Worm (Caenorhabditis elegans) whole organism, mixed stage, embryonic: ENCODE measurements around the gene tdp-1.

ENCODE experiments used
- M03D4.4 ChIP-seq: sonication (generic microtip); optimal IDR thresholded peaks from 2 replicates; lab custom pipeline; 2017; ENCODE audit warnings: mild to moderate bottlenecking, missing genetic modification characterization, missing compliant biosample characterization
- bed-3 ChIP-seq: fragments of 200-800 bp; sonication (Bioruptor generic); optimal IDR thresholded peaks from 3 replicates; lab custom pipeline; 2018; ENCODE audit warnings: mild to moderate bottlenecking, missing genetic modification characterization, moderate library complexity, missing compliant biosample characterization
- blmp-1 ChIP-seq: fragments of 150-350 bp; optimal IDR thresholded peaks from 2 replicates; lab custom pipeline; 2014; ENCODE audit warnings: missing biosample characterization, missing genetic modification characterization
- ceh-39 ChIP-seq: fragments of 150-350 bp; optimal IDR thresholded peaks from 2 replicates; lab custom pipeline; 2014; ENCODE audit warnings: missing biosample characterization, missing genetic modification characterization
- ceh-43 ChIP-seq: fragments of 200-800 bp; sonication (Bioruptor generic); optimal IDR thresholded peaks from 2 replicates; lab custom pipeline; 2018; ENCODE audit warnings: mild to moderate bottlenecking, missing genetic modification characterization, moderate library complexity, missing compliant biosample characterization
- ceh-83 ChIP-seq: fragments of 200-800 bp; sonication (Bioruptor generic); optimal IDR thresholded peaks from 2 replicates; lab custom pipeline; 2018; ENCODE audit warnings: mild to moderate bottlenecking, missing genetic modification characterization, missing compliant biosample characterization
- ces-1 ChIP-seq: fragments of 150-350 bp; optimal IDR thresholded peaks from 2 replicates; lab custom pipeline; 2014; ENCODE audit warnings: missing biosample characterization, missing genetic modification reagents, missing genetic modification characterization
- cnd-1 ChIP-seq: fragments of 200-800 bp; sonication (Bioruptor generic); optimal IDR thresholded peaks from 2 replicates; lab custom pipeline; 2018; ENCODE audit warnings: mild to moderate bottlenecking, missing genetic modification characterization, missing compliant biosample characterization
- drap-1 ChIP-seq: fragments of 200-800 bp; sonication (Bioruptor generic); optimal IDR thresholded peaks from 3 replicates; lab custom pipeline; 2018; ENCODE audit warnings: mild to moderate bottlenecking, missing genetic modification characterization, missing compliant biosample characterization
- elt-3 ChIP-seq: fragments of 150-350 bp; optimal IDR thresholded peaks from 2 replicates; lab custom pipeline; 2014; ENCODE audit warnings: missing biosample characterization, missing genetic modification characterization
- flh-1 ChIP-seq: fragments of 200-800 bp; sonication (Bioruptor generic); optimal IDR thresholded peaks from 2 replicates; lab custom pipeline; 2018; ENCODE audit warnings: mild to moderate bottlenecking, missing genetic modification characterization, moderate library complexity, missing compliant biosample characterization
- ham-2 ChIP-seq: fragments of 200-800 bp; sonication (Bioruptor generic); optimal IDR thresholded peaks from 2 replicates; lab custom pipeline; 2018; ENCODE audit warnings: mild to moderate bottlenecking, missing genetic modification characterization, missing compliant biosample characterization
- hlh-1 ChIP-seq: fragments of 150-350 bp; optimal IDR thresholded peaks from 2 replicates; lab custom pipeline; 2014; ENCODE audit warnings: missing biosample characterization, missing genetic modification reagents, missing genetic modification characterization
- lin-32 ChIP-seq: fragments of 200-800 bp; sonication (Bioruptor generic); optimal IDR thresholded peaks from 2 replicates; lab custom pipeline; 2018; ENCODE audit warnings: mild to moderate bottlenecking, missing genetic modification characterization, missing compliant biosample characterization
- lsy-2 ChIP-seq: fragments of 150-350 bp; optimal IDR thresholded peaks from 2 replicates; lab custom pipeline; 2014; ENCODE audit warnings: missing biosample characterization, missing genetic modification characterization
- mep-1 ChIP-seq: fragments of 150-350 bp; optimal IDR thresholded peaks from 2 replicates; lab custom pipeline; 2017; ENCODE audit warnings: missing biosample characterization, missing genetic modification reagents, missing genetic modification characterization, inconsistent platforms
- mls-2 ChIP-seq: sonication (generic microtip); optimal IDR thresholded peaks from 2 replicates; lab custom pipeline; 2016; ENCODE audit warnings: mild to moderate bottlenecking, missing genetic modification characterization, moderate library complexity, missing compliant biosample characterization
- nhr-12 ChIP-seq: fragments of 150-350 bp; optimal IDR thresholded peaks from 2 replicates; lab custom pipeline; 2014; ENCODE audit warnings: missing biosample characterization, missing genetic modification characterization
- nhr-2 ChIP-seq: fragments of 150-350 bp; optimal IDR thresholded peaks from 2 replicates; lab custom pipeline; 2014; ENCODE audit warnings: missing biosample characterization, missing genetic modification characterization
- nhr-237 ChIP-seq: fragments of 150-350 bp; optimal IDR thresholded peaks from 2 replicates; lab custom pipeline; 2014; ENCODE audit warnings: missing biosample characterization, missing genetic modification characterization
- nhr-28 ChIP-seq: fragments of 150-350 bp; optimal IDR thresholded peaks from 2 replicates; lab custom pipeline; 2014; ENCODE audit warnings: missing biosample characterization, missing genetic modification characterization
- nhr-76 ChIP-seq: sonication (generic microtip); optimal IDR thresholded peaks from 2 replicates; lab custom pipeline; 2017; ENCODE audit warnings: missing biosample characterization, missing genetic modification characterization
- pha-4 ChIP-seq: fragments of 150-350 bp; optimal IDR thresholded peaks from 2 replicates; lab custom pipeline; 2018; ENCODE audit warnings: missing biosample characterization, missing genetic modification reagents, missing genetic modification characterization
- sem-2 ChIP-seq: fragments of 200-800 bp; sonication (Bioruptor generic); optimal IDR thresholded peaks from 2 replicates; lab custom pipeline; 2018; ENCODE audit warnings: mild to moderate bottlenecking, missing genetic modification characterization, missing compliant biosample characterization
- snpc-4 ChIP-seq: fragments of 150-350 bp; optimal IDR thresholded peaks from 2 replicates; lab custom pipeline; 2014; ENCODE audit warnings: missing biosample characterization, missing genetic modification characterization
- sptf-1 ChIP-seq: sonication (generic microtip); optimal IDR thresholded peaks from 2 replicates; lab custom pipeline; 2017; ENCODE audit warnings: mild to moderate bottlenecking, missing genetic modification characterization, moderate library complexity, missing compliant biosample characterization
- tbx-8 ChIP-seq: fragments of 200-800 bp; sonication (Bioruptor generic); optimal IDR thresholded peaks from 2 replicates; lab custom pipeline; 2018; ENCODE audit warnings: mild to moderate bottlenecking, missing genetic modification characterization, moderate library complexity, missing compliant biosample characterization
- unc-120 ChIP-seq: sonication (generic microtip); optimal IDR thresholded peaks from 2 replicates; lab custom pipeline; 2017; ENCODE audit warnings: missing genetic modification characterization, missing compliant biosample characterization; ENCODE audit not compliant: poor library complexity, severe bottlenecking
- unc-39 ChIP-seq: fragments of 150-350 bp; optimal IDR thresholded peaks from 2 replicates; lab custom pipeline; 2014; ENCODE audit warnings: missing biosample characterization, missing genetic modification characterization
- unc-62 ChIP-seq: fragments of 150-350 bp; optimal IDR thresholded peaks from 2 replicates; lab custom pipeline; 2014; ENCODE audit warnings: missing biosample characterization, missing genetic modification reagents, missing genetic modification characterization
- zip-8 ChIP-seq: fragments of 150-350 bp; optimal IDR thresholded peaks from 2 replicates; lab custom pipeline; 2014; ENCODE audit warnings: missing biosample characterization, missing genetic modification characterization
- ztf-11 ChIP-seq: fragments of 150-350 bp; optimal IDR thresholded peaks from 2 replicates; lab custom pipeline; 2014; ENCODE audit warnings: missing biosample characterization, missing genetic modification characterization

The tdp-1 gene

ce11 chrII:9031891-9032290 is 34.3 kb downstream of the tdp-1 start:
- no peak for TF ChIP-seq blmp-1
- no peak for TF ChIP-seq sem-2 (GFP tag; lab: Kevin White, UChicago)
- no peak for TF ChIP-seq sptf-1
- TF ChIP-seq mls-2: no peak
- TF ChIP-seq flh-1 (GFP tag; lab: Kevin White, UChicago): no peak
- no peak for TF ChIP-seq nhr-2 (tag; lab: Kevin White, UChicago)
- TF ChIP-seq lin-32 (GFP tag; lab: Kevin White, UChicago): no peak
- no peak for TF ChIP-seq ztf-11 (tag; lab: Kevin White, UChicago)
- no peak for TF ChIP-seq zip-8 (tag; lab: Kevin White, UChicago)
- TF ChIP-seq, all 35 proteins: peak for 0

DNA sequence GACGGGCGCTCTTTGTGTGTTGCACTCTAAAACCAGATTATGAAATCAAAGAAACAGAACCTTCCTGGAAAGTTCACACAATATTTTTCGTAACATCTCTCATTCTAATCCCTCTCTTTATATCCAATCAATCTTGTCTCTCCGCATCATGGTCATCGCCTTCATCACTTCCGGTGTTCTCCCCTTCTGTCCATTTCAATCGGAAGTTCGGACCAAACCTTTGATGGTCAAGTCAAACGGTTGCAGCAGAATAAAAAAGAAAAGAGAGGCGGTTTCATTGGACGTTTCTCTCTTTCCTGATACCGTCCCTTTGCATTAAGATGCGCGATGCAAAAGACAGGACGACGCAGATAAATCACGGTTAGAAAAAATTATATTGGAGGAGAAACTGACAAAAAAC is 35.4 kb downstream of the tdp-1 start:
- TF ChIP-seq sem-2 (GFP tag; lab: Kevin White, UChicago) (no peak), ceh-83 (GFP tag; lab: Kevin White, UChicago) (no peak), tbx-8 (GFP tag; lab: Kevin White, UChicago) (no peak), unc-62 (GFP tag; lab: Kevin White, UChicago) (no peak), hlh-1 (tag; lab: Kevin White, UChicago) (no peak), unc-39 (no peak), ces-1 (no peak), ceh-39 (tag; lab: Kevin White, UChicago) (no peak), nhr-76 (no peak), nhr-237 (no peak), elt-3 (no peak)

ce11 chrII:9038201-9038600 is 40.6 kb downstream of the tdp-1 start, which contains the start of gene gcs-1:
TSS of gene gcs-1 (minus strand) at chrII:9038301.
- TF ChIP-seq unc-62 (GFP tag; lab: Kevin White, UChicago): no peak
- TF ChIP-seq ces-1: no peak
- TF ChIP-seq lin-32 (GFP tag; lab: Kevin White, UChicago): no peak
- no peak for TF ChIP-seq nhr-12 (tag; lab: Kevin White, UChicago)
- TF ChIP-seq zip-8 (tag; lab: Kevin White, UChicago): no peak
- TF ChIP-seq sptf-1: no peak
- no peak for TF ChIP-seq flh-1 (GFP tag; lab: Kevin White, UChicago)
- TF ChIP-seq nhr-76: no peak
- TF ChIP-seq hlh-1 (tag; lab: Kevin White, UChicago): no peak
- TF ChIP-seq nhr-28 (tag; lab: Kevin White, UChicago): no peak
- no peak for TF ChIP-seq ztf-11 (tag; lab: Kevin White, UChicago)
- TF ChIP-seq snpc-4 (tag; lab: Kevin White, UChicago): no peak
- TF ChIP-seq ceh-83 (GFP tag; lab: Kevin White, UChicago): no peak
- no peak for TF ChIP-seq cnd-1
- TF ChIP-seq mep-1 (tag; lab: Kevin White, UChicago): no peak
- TF ChIP-seq ceh-43 (GFP tag; lab: Kevin White, UChicago): no peak
- no peak for TF ChIP-seq unc-120 (tag; lab: Kevin White, UChicago)
- no peak for TF ChIP-seq lsy-2 (tag; lab: Kevin White, UChicago)
- TF ChIP-seq bed-3 (GFP tag; lab: Kevin White, UChicago): no peak
- TF ChIP-seq sem-2 (GFP tag; lab: Kevin White, UChicago): no peak

DNA sequence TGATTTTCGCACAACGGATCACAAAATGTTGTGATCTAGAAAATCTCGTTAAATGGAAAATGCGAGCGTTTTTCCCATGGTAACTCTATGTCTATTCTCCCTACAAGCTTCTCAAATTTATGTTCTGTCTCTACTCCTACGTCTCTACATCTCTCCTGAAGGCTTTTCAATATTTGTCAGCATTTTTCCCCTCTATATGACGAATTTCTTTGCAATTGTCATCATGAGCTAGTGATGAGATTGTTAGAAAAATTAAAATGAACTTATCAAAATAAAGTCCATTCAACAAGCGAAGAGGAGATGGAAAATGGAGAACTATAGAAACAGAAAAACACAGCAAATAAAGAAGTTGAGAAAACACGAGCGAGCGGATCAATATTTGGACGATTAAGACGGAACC is 41.1 kb downstream of the tdp-1 start:
- no peak for TF ChIP-seq ham-2 (GFP tag; lab: Kevin White, UChicago)
- TF ChIP-seq pha-4: no peak
- no peak for TF ChIP-seq mep-1 (tag; lab: Kevin White, UChicago)
- TF ChIP-seq M03D4.4 (tag; lab: Kevin White, UChicago): no peak
- no peak for TF ChIP-seq nhr-12 (tag; lab: Kevin White, UChicago)

ce11 chrII:9041306-9041705 is 43.7 kb downstream of the tdp-1 start, which contains the start of gene F37B12.3:
TSS of gene F37B12.3 (minus strand) at chrII:9041406.
- TF ChIP-seq unc-120 (tag; lab: Kevin White, UChicago): no peak
- TF ChIP-seq hlh-1 (tag; lab: Kevin White, UChicago): no peak
- TF ChIP-seq mep-1 (tag; lab: Kevin White, UChicago): no peak
- TF ChIP-seq ceh-39 (tag; lab: Kevin White, UChicago): no peak
- TF ChIP-seq drap-1 (GFP tag; lab: Kevin White, UChicago): no peak
- TF ChIP-seq ceh-83 (GFP tag; lab: Kevin White, UChicago): no peak
- TF ChIP-seq ceh-43 (GFP tag; lab: Kevin White, UChicago): no peak
- no peak for TF ChIP-seq nhr-237
- no peak for TF ChIP-seq pha-4
- no peak for TF ChIP-seq elt-3
